Worm (Caenorhabditis elegans) whole organism, L2 larva: Measurements from ENCODE around the gene decr-1.1.

Experiments used
- F13H6.1 ChIP-seq: sonication (generic microtip); optimal IDR thresholded peaks from 2 replicates; lab custom pipeline; 2016; ENCODE audit warnings: missing genetic modification characterization, missing compliant biosample characterization
- blmp-1 ChIP-seq: sonication (generic microtip); optimal IDR thresholded peaks from 2 replicates; lab custom pipeline; 2017; ENCODE audit warnings: missing genetic modification characterization, mild to moderate bottlenecking, missing compliant biosample characterization, antibody characterized with exemption, moderate library complexity; ENCODE audit not compliant: insufficient read depth
- mbf-1 ChIP-seq: sonication (generic microtip); optimal IDR thresholded peaks from 2 replicates; lab custom pipeline; 2017; ENCODE audit warnings: missing biosample characterization, missing genetic modification characterization
- nhr-6 ChIP-seq: fragments of 150-350 bp; optimal IDR thresholded peaks from 2 replicates; lab custom pipeline; 2014; ENCODE audit warnings: missing biosample characterization, missing genetic modification characterization

ce11 chrV:13787948-13788681 lies 5.9 kb downstream of the decr-1.1 start:
- no peak for TF ChIP-seq nhr-6 (tag; lab: Kevin White, UChicago)
- peak; percentile 19 for TF ChIP-seq F13H6.1 (tag; lab: Kevin White, UChicago)
- no peak for TF ChIP-seq mbf-1 (tag; lab: Kevin White, UChicago)
- peak; percentile 6 for TF ChIP-seq blmp-1
